Worm (Caenorhabditis elegans): ENCODE measurements around the gene nas-22.

ce11 chrV:11430823-11431222 is 43.7 kb upstream of the nas-22 start:
- TF ChIP-seq lir-1 (GFP tag; conservative IDR thresholded peaks at IDR 0.05), result no peak
- TF ChIP-seq snpc-4 (GFP tag; optimal IDR thresholded peaks at IDR 0.05), result no peak
- no peak for TF ChIP-seq snpc-4 (tag; optimal IDR thresholded peaks at IDR 0.05)
- TF ChIP-seq ceh-100 (GFP tag; IDR thresholded peaks at IDR 0.05), result no peak
- no peak for TF ChIP-seq ztf-22 (GFP tag; optimal IDR thresholded peaks at IDR 0.05)
- TF ChIP-seq unc-62 (GFP tag; optimal IDR thresholded peaks at IDR 0.05), result no peak
- TF ChIP-seq ceh-79 (tag; optimal IDR thresholded peaks at IDR 0.05), result no peak
- TF ChIP-seq B0019.2 (GFP tag; conservative IDR thresholded peaks at IDR 0.05), result no peak
- TF ChIP-seq nfya-1 (tag; optimal IDR thresholded peaks at IDR 0.05; ENCODE audit: borderline replicate concordance, insufficient read depth), result no peak
- TF ChIP-seq F49E8.2 (tag; optimal IDR thresholded peaks at IDR 0.05; ENCODE audit: insufficient read depth), result no peak
- TF ChIP-seq fkh-3 (tag; optimal IDR thresholded peaks at IDR 0.05), result no peak
